Fruit fly (Drosophila melanogaster) whole organism, embryonic: ENCODE data around the gene Kah.
A peak's percentile ranks its signal among the peaks of the same experiment; 100 is the strongest.

Experiments used
- Awh ChIP-seq: fragments of 200-800 bp; sonication (Bioruptor generic); IDR thresholded peaks from 2 replicates; pipeline ENCODE4, ENCODE4 v1.3.6; 2022; ENCODE audit warnings: missing biosample characterization, missing genetic modification characterization
- CG1024 ChIP-seq: fragments of 200-800 bp; sonication (Bioruptor generic); IDR thresholded peaks from 2 replicates; pipeline ENCODE4 v1.3.6; 2022; ENCODE audit warnings: missing biosample characterization, missing genetic modification characterization
- CG10431 ChIP-seq: fragments of 200-800 bp; sonication (Bioruptor generic); optimal IDR thresholded peaks from 3 replicates; lab custom pipeline; 2018; ENCODE audit warnings: missing biosample characterization, mild to moderate bottlenecking, missing genetic modification characterization
- CG10462 ChIP-seq: fragments of 200-800 bp; sonication (Bioruptor generic); optimal IDR thresholded peaks from 2 replicates; lab custom pipeline; 2016; ENCODE audit warnings: missing biosample characterization, missing genetic modification characterization
- CG10543 ChIP-seq: fragments of 200-800 bp; sonication (Bioruptor generic); optimal IDR thresholded peaks from 3 replicates; lab custom pipeline; 2017; ENCODE audit warnings: missing biosample characterization, mild to moderate bottlenecking, missing genetic modification characterization, moderate library complexity
- CG11398 ChIP-seq: fragments of 200-800 bp; sonication (Bioruptor generic); optimal IDR thresholded peaks from 2 replicates; lab custom pipeline; 2016; ENCODE audit warnings: missing biosample characterization, missing genetic modification characterization
- CG12391 ChIP-seq: fragments of 200-800 bp; sonication (Bioruptor generic); optimal IDR thresholded peaks from 3 replicates; lab custom pipeline; 2018; ENCODE audit warnings: missing biosample characterization, mild to moderate bottlenecking, missing genetic modification characterization, moderate library complexity
- CG14860 ChIP-seq: fragments of 200-800 bp; sonication (Bioruptor generic); IDR thresholded peaks from 3 replicates; pipeline ENCODE4 v1.3.6; 2022; ENCODE audit warnings: missing biosample characterization, missing genetic modification characterization; ENCODE audit not compliant: partially characterized antibody
- CG17802 ChIP-seq: fragments of 200-800 bp; sonication (Bioruptor generic); optimal IDR thresholded peaks from 2 replicates; lab custom pipeline; 2018; ENCODE audit warnings: missing biosample characterization, mild to moderate bottlenecking, missing genetic modification characterization, moderate library complexity
- CG18262 ChIP-seq: fragments of 200-800 bp; optimal IDR thresholded peaks from 3 replicates; lab custom pipeline; 2019; ENCODE audit warnings: missing biosample characterization, mild to moderate bottlenecking, missing genetic modification characterization, moderate library complexity
- CG2202 ChIP-seq: fragments of 200-800 bp; sonication (Bioruptor generic); optimal IDR thresholded peaks from 2 replicates; lab custom pipeline; 2018; ENCODE audit warnings: missing biosample characterization, mild to moderate bottlenecking, missing genetic modification characterization
- CG2875 ChIP-seq: fragments of 200-800 bp; sonication (Bioruptor generic); optimal IDR thresholded peaks from 2 replicates; lab custom pipeline; 2017; ENCODE audit warnings: missing biosample characterization, mild to moderate bottlenecking, missing genetic modification characterization, missing genetic modification reagents
- CG3281 ChIP-seq: fragments of 200-800 bp; sonication (Bioruptor generic); optimal IDR thresholded peaks from 3 replicates; lab custom pipeline; 2017; ENCODE audit warnings: missing biosample characterization, mild to moderate bottlenecking, missing genetic modification characterization
- CG34376 ChIP-seq: fragments of 200-800 bp; sonication (Bioruptor generic); optimal IDR thresholded peaks from 2 replicates; lab custom pipeline; 2018; ENCODE audit warnings: missing biosample characterization, mild to moderate bottlenecking, missing genetic modification characterization
- CG6683 ChIP-seq: fragments of 200-800 bp; sonication (Bioruptor generic); optimal IDR thresholded peaks from 2 replicates; lab custom pipeline; 2017; ENCODE audit warnings: missing biosample characterization, mild to moderate bottlenecking, missing genetic modification characterization, missing genetic modification reagents
- CG6813 ChIP-seq: fragments of 200-800 bp; sonication (Bioruptor generic); optimal IDR thresholded peaks from 2 replicates; lab custom pipeline; 2017; ENCODE audit warnings: missing biosample characterization, missing genetic modification characterization, mild to moderate bottlenecking, moderate library complexity, missing genetic modification reagents
- CG8388 ChIP-seq: fragments of 200-800 bp; sonication (Bioruptor generic); optimal IDR thresholded peaks from 2 replicates; lab custom pipeline; 2019; ENCODE audit warnings: missing biosample characterization, mild to moderate bottlenecking, missing genetic modification characterization, moderate library complexity
- CG9609 ChIP-seq: fragments of 200-800 bp; sonication (Bioruptor generic); optimal IDR thresholded peaks from 3 replicates; lab custom pipeline; 2016; ENCODE audit warnings: missing biosample characterization, missing genetic modification characterization
- Camta ChIP-seq: fragments of 200-800 bp; sonication (Bioruptor generic); optimal IDR thresholded peaks from 2 replicates; lab custom pipeline; 2016; ENCODE audit warnings: missing biosample characterization, missing genetic modification characterization
- Ets65A ChIP-seq: fragments of 200-800 bp; sonication (Bioruptor generic); peaks from one replicate; lab custom pipeline; 2016; ENCODE audit warnings: missing biosample characterization, missing genetic modification characterization
- H15 ChIP-seq: fragments of 200-800 bp; sonication (Bioruptor generic); IDR thresholded peaks from 3 replicates; pipeline ENCODE4 v1.3.6; 2022; ENCODE audit warnings: missing biosample characterization, missing genetic modification characterization
- Hr3 ChIP-seq: fragments of 200-800 bp; sonication (Bioruptor generic); optimal IDR thresholded peaks from 3 replicates; lab custom pipeline; 2016; ENCODE audit warnings: missing biosample characterization, missing genetic modification characterization
- MESR4 ChIP-seq: fragments of 200-800 bp; sonication (Bioruptor generic); optimal IDR thresholded peaks from 2 replicates; lab custom pipeline; 2018; ENCODE audit warnings: missing biosample characterization, mild to moderate bottlenecking, missing genetic modification characterization, moderate library complexity
- Myb ChIP-seq: fragments of 200-800 bp; sonication (Bioruptor generic); optimal IDR thresholded peaks from 2 replicates; lab custom pipeline; 2016; ENCODE audit warnings: missing biosample characterization, missing genetic modification characterization
- NC2α ChIP-seq: fragments of 200-800 bp; sonication (Bioruptor generic); optimal IDR thresholded peaks from 2 replicates; lab custom pipeline; 2016; ENCODE audit warnings: missing biosample characterization, missing genetic modification characterization
- NfI ChIP-seq: fragments of 200-800 bp; sonication (Bioruptor generic); optimal IDR thresholded peaks from 3 replicates; lab custom pipeline; 2018; ENCODE audit warnings: missing biosample characterization, mild to moderate bottlenecking, missing genetic modification characterization, moderate library complexity
- Optix ChIP-seq: fragments of 200-800 bp; sonication (Bioruptor generic); IDR thresholded peaks from 3 replicates; pipeline ENCODE4 v1.3.6; 2022; ENCODE audit warnings: missing biosample characterization, missing genetic modification characterization
- Side ChIP-seq: fragments of 200-800 bp; sonication (Bioruptor generic); optimal IDR thresholded peaks from 2 replicates; lab custom pipeline; 2016; ENCODE audit warnings: missing biosample characterization, missing genetic modification characterization
- Xrp1 ChIP-seq: fragments of 200-800 bp; sonication (Bioruptor generic); IDR thresholded peaks from 2 replicates; pipeline ENCODE4 v1.3.6; 2022; ENCODE audit warnings: missing biosample characterization, missing genetic modification characterization
- ab ChIP-seq: fragments of 200-800 bp; sonication (Bioruptor generic); optimal IDR thresholded peaks from 2 replicates; lab custom pipeline; 2016; ENCODE audit warnings: missing biosample characterization, missing genetic modification characterization
- chm ChIP-seq: fragments of 200-800 bp; sonication (Bioruptor generic); IDR thresholded peaks from 2 replicates; pipeline ENCODE4 v1.3.6; 2022; ENCODE audit warnings: missing biosample characterization, missing genetic modification characterization
- ci ChIP-seq: fragments of 200-800 bp; sonication (Bioruptor generic); IDR thresholded peaks from 3 replicates; pipeline ENCODE4 v1.3.6; 2022; ENCODE audit warnings: missing biosample characterization, missing genetic modification characterization
- corto ChIP-seq: fragments of 200-800 bp; sonication (Bioruptor generic); optimal IDR thresholded peaks from 2 replicates; lab custom pipeline; 2016; ENCODE audit warnings: missing biosample characterization, mild to moderate bottlenecking, missing genetic modification characterization, moderate library complexity
- crol ChIP-seq: fragments of 200-800 bp; sonication (Bioruptor generic); IDR thresholded peaks from 2 replicates; pipeline ENCODE4 v1.3.6; 2022; ENCODE audit warnings: missing biosample characterization, missing genetic modification characterization
- dmrt11E ChIP-seq: fragments of 200-800 bp; sonication (Bioruptor generic); optimal IDR thresholded peaks from 3 replicates; lab custom pipeline; 2018; ENCODE audit warnings: missing biosample characterization, mild to moderate bottlenecking, missing genetic modification characterization, moderate library complexity
- dmrt99B ChIP-seq: fragments of 200-800 bp; sonication (Bioruptor generic); optimal IDR thresholded peaks from 2 replicates; lab custom pipeline; 2018; ENCODE audit warnings: missing biosample characterization, mild to moderate bottlenecking, missing genetic modification characterization, moderate library complexity
- fd64A ChIP-seq: fragments of 200-800 bp; sonication (Bioruptor generic); optimal IDR thresholded peaks from 3 replicates; lab custom pipeline; 2018; ENCODE audit warnings: missing biosample characterization, mild to moderate bottlenecking, missing genetic modification characterization
- gem ChIP-seq: fragments of 200-800 bp; sonication (Bioruptor generic); optimal IDR thresholded peaks from 2 replicates; lab custom pipeline; 2019; ENCODE audit warnings: missing biosample characterization, mild to moderate bottlenecking, missing genetic modification characterization, moderate library complexity
- grn ChIP-seq: fragments of 200-800 bp; sonication (Bioruptor generic); optimal IDR thresholded peaks from 3 replicates; lab custom pipeline; 2017; ENCODE audit warnings: missing biosample characterization, missing genetic modification characterization
- gt ChIP-seq: fragments of 200-800 bp; sonication (Bioruptor generic); IDR thresholded peaks from 2 replicates; pipeline ENCODE4 v1.3.6; 2022; ENCODE audit warnings: missing biosample characterization, missing genetic modification characterization
- kah ChIP-seq: fragments of 200-800 bp; sonication (Bioruptor generic); optimal IDR thresholded peaks from 2 replicates; lab custom pipeline; 2018; ENCODE audit warnings: missing biosample characterization, mild to moderate bottlenecking, missing genetic modification characterization
- lmd ChIP-seq: fragments of 200-800 bp; sonication (Bioruptor generic); IDR thresholded peaks from 2 replicates; pipeline ENCODE4 v1.3.6; 2022; ENCODE audit warnings: missing biosample characterization, missing genetic modification characterization
- oc ChIP-seq: fragments of 200-800 bp; sonication (Bioruptor generic); optimal IDR thresholded peaks from 2 replicates; lab custom pipeline; 2018; ENCODE audit warnings: missing biosample characterization, mild to moderate bottlenecking, missing genetic modification characterization, moderate library complexity
- prd ChIP-seq, 3 experiments: fragments of >200 bp in 2 of 3; fragments of 200-800 bp in 1 of 3; sonication (Bioruptor generic) in 1 of 3; optimal IDR thresholded peaks in 2 of 3; IDR thresholded peaks in 1 of 3; 2 replicates in 2 of 3; 3 replicates in 1 of 3; pipeline versions ENCODE4 v1.3.6 to Lab custom; 2017 to 2022; ENCODE audit warnings: missing biosample characterization in 1 of 3, missing genetic modification characterization in 1 of 3
- pros ChIP-seq: fragments of 200-800 bp; sonication (Bioruptor generic); optimal IDR thresholded peaks from 3 replicates; lab custom pipeline; 2019; ENCODE audit warnings: missing biosample characterization, mild to moderate bottlenecking, missing genetic modification characterization, moderate library complexity
- pum ChIP-seq: fragments of 200-800 bp; sonication (Bioruptor generic); optimal IDR thresholded peaks from 2 replicates; lab custom pipeline; 2016; ENCODE audit warnings: missing biosample characterization, missing genetic modification characterization
- scrt ChIP-seq: fragments of 200-800 bp; sonication (Bioruptor generic); optimal IDR thresholded peaks from 2 replicates; lab custom pipeline; 2018; ENCODE audit warnings: missing biosample characterization, mild to moderate bottlenecking, missing genetic modification characterization, moderate library complexity
- seq ChIP-seq: fragments of 200-800 bp; sonication (Bioruptor generic); IDR thresholded peaks from 2 replicates; pipeline ENCODE4 v1.3.6; 2022; ENCODE audit warnings: missing biosample characterization, missing genetic modification characterization
- ssp ChIP-seq: fragments of 200-800 bp; sonication (Bioruptor generic); IDR thresholded peaks from 2 replicates; pipeline ENCODE4 v1.3.6; 2022; ENCODE audit warnings: missing biosample characterization, missing genetic modification characterization
- wek ChIP-seq: fragments of 200-800 bp; sonication (Bioruptor generic); optimal IDR thresholded peaks from 3 replicates; lab custom pipeline; 2018; ENCODE audit warnings: missing biosample characterization, mild to moderate bottlenecking, missing genetic modification characterization, moderate library complexity

Gene Kah

DNA sequence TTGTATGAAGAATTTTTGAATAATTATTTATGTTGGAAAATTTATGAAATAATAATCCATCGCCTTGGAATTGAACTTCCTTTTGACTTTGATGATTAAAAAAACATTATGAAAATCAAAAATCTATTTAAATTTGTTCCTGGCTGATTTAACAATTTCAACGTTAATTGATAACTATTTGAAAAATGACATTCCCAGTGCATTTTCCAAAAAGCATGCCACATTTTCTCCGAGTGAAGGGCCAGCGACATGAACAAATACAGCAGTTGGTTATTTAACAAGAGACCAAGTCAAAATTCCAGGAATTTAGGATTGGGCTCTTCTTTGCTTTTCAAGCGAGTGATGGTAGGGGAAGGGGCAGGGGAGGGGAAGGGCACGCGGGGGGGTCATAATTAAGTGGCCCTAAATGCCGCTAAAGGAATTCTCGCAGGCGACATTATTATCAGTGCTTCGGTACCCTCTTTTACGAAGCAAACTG lies 33.3 kb upstream of the Kah start (continued):
- peak; percentile 10 for TF ChIP-seq CG17802 (tag; lab: Kevin White, UChicago)
- TF ChIP-seq lmd (GFP tag; lab: Robert Waterston, UW), result no peak
- peak; percentile 81 for TF ChIP-seq CG2202
- TF ChIP-seq Camta (GFP tag; lab: Kevin White, UChicago), result peak; percentile 28
- TF ChIP-seq CG6813 (GFP tag; lab: Kevin White, UChicago), result peak; percentile 48
- TF ChIP-seq MESR4, result no peak
- TF ChIP-seq CG12391, result peak; percentile 76
- peak; percentile 71 for TF ChIP-seq CG8388 (GFP tag; lab: Kevin White, UChicago)
- peak; percentile 82 for TF ChIP-seq Xrp1 (GFP tag; lab: Robert Waterston, UW)
- no peak for TF ChIP-seq CG3281 (GFP tag; lab: Kevin White, UChicago)
- TF ChIP-seq CG9609 (GFP tag; lab: Kevin White, UChicago), result no peak
- TF ChIP-seq kah, result no peak
- TF ChIP-seq scrt (GFP tag; lab: Kevin White, UChicago), result no peak
- TF ChIP-seq CG34376 (GFP tag; lab: Kevin White, UChicago), result no peak
- no peak for TF ChIP-seq Ets65A (GFP tag; lab: Kevin White, UChicago)
- no peak for TF ChIP-seq CG6683 (GFP tag; lab: Kevin White, UChicago)
- no peak for TF ChIP-seq Myb (GFP tag; lab: Kevin White, UChicago)
- TF ChIP-seq dmrt99B (tag; lab: Kevin White, UChicago), result peak; percentile 49
- no peak for TF ChIP-seq wek
- no peak for TF ChIP-seq CG11398 (GFP tag; lab: Kevin White, UChicago)
- no peak for TF ChIP-seq ci (GFP tag; lab: Robert Waterston, UW)
- peak; percentile 46 for TF ChIP-seq CG10431 (GFP tag; lab: Kevin White, UChicago)
- peak; percentile 50 for TF ChIP-seq CG2875 (GFP tag; lab: Kevin White, UChicago)
- TF ChIP-seq Hr3 (GFP tag; lab: Kevin White, UChicago), result peak; percentile 47
- no peak for TF ChIP-seq ab
- peak; percentile 97 for TF ChIP-seq crol (GFP tag; lab: Robert Waterston, UW)
- peak; percentile 14 for TF ChIP-seq pros (GFP tag; lab: Kevin White, UChicago)
- peak; percentile 82 for TF ChIP-seq gem
- TF ChIP-seq dmrt11E, result peak; percentile 95
- TF ChIP-seq pum (GFP tag; lab: Kevin White, UChicago), result peak; percentile 9
- no peak for TF ChIP-seq NfI (GFP tag; lab: Kevin White, UChicago)
- no peak for TF ChIP-seq seq
- no peak for TF ChIP-seq CG1024 (GFP tag; lab: Robert Waterston, UW)
- no peak for TF ChIP-seq Side (GFP tag; lab: Kevin White, UChicago)
- 0 out of 2 replicates have a peak, but pooled peaks have one; percentile 9 for TF ChIP-seq ssp (GFP tag; lab: Robert Waterston, UW)
- no peak for TF ChIP-seq fd64A (GFP tag; lab: Kevin White, UChicago)
- peak; percentile 16 for TF ChIP-seq corto (GFP tag; lab: Kevin White, UChicago)
- TF ChIP-seq prd (optimal IDR thresholded peaks at IDR 0.05; lab: Kevin White, UChicago), result no peak
- peak; percentile 45; the same call in 2 of the 3 replicates for TF ChIP-seq prd (GFP tag; IDR thresholded peaks at IDR 0.05; lab: Robert Waterston, UW)
- no peak for TF ChIP-seq CG10462 (GFP tag; lab: Kevin White, UChicago)
- no peak for TF ChIP-seq grn
- TF ChIP-seq CG14860 (GFP tag; lab: Robert Waterston, UW), result no peak
- no peak for TF ChIP-seq NC2α (GFP tag; lab: Kevin White, UChicago)
- no peak for TF ChIP-seq oc (tag; lab: Kevin White, UChicago)
- no peak for TF ChIP-seq CG10543 (GFP tag; lab: Kevin White, UChicago)
- TF ChIP-seq chm (GFP tag; lab: Robert Waterston, UW), result peak; percentile 52; the same call in 1 of the 2 replicates
- peak; percentile 89 for TF ChIP-seq CG18262
- TF ChIP-seq H15 (GFP tag; lab: Robert Waterston, UW), result 0 out of 3 replicates have a peak, but pooled peaks have one; percentile 23
- no peak for TF ChIP-seq gt (GFP tag; lab: Robert Waterston, UW)
- TF ChIP-seq Awh (GFP tag; lab: Robert Waterston, UW), result peak; percentile 55; the same call in 1 of the 2 replicates
- TF ChIP-seq Optix (GFP tag; lab: Robert Waterston, UW), result no peak
